Worm (Caenorhabditis elegans) whole organism, mixed stage, embryonic: ENCODE measurements around the gene col-108.

Experiments used
- M03D4.4 ChIP-seq: sonication (generic microtip); optimal IDR thresholded peaks from 2 replicates; lab custom pipeline; 2017; ENCODE audit warnings: mild to moderate bottlenecking, missing genetic modification characterization, missing compliant biosample characterization
- bed-3 ChIP-seq: fragments of 200-800 bp; sonication (Bioruptor generic); optimal IDR thresholded peaks from 3 replicates; lab custom pipeline; 2018; ENCODE audit warnings: mild to moderate bottlenecking, missing genetic modification characterization, moderate library complexity, missing compliant biosample characterization
- blmp-1 ChIP-seq: fragments of 150-350 bp; optimal IDR thresholded peaks from 2 replicates; lab custom pipeline; 2014; ENCODE audit warnings: missing biosample characterization, missing genetic modification characterization
- ceh-39 ChIP-seq: fragments of 150-350 bp; optimal IDR thresholded peaks from 2 replicates; lab custom pipeline; 2014; ENCODE audit warnings: missing biosample characterization, missing genetic modification characterization
- ceh-43 ChIP-seq: fragments of 200-800 bp; sonication (Bioruptor generic); optimal IDR thresholded peaks from 2 replicates; lab custom pipeline; 2018; ENCODE audit warnings: mild to moderate bottlenecking, missing genetic modification characterization, moderate library complexity, missing compliant biosample characterization
- ceh-83 ChIP-seq: fragments of 200-800 bp; sonication (Bioruptor generic); optimal IDR thresholded peaks from 2 replicates; lab custom pipeline; 2018; ENCODE audit warnings: mild to moderate bottlenecking, missing genetic modification characterization, missing compliant biosample characterization
- ces-1 ChIP-seq: fragments of 150-350 bp; optimal IDR thresholded peaks from 2 replicates; lab custom pipeline; 2014; ENCODE audit warnings: missing biosample characterization, missing genetic modification reagents, missing genetic modification characterization
- cnd-1 ChIP-seq: fragments of 200-800 bp; sonication (Bioruptor generic); optimal IDR thresholded peaks from 2 replicates; lab custom pipeline; 2018; ENCODE audit warnings: mild to moderate bottlenecking, missing genetic modification characterization, missing compliant biosample characterization
- drap-1 ChIP-seq: fragments of 200-800 bp; sonication (Bioruptor generic); optimal IDR thresholded peaks from 3 replicates; lab custom pipeline; 2018; ENCODE audit warnings: mild to moderate bottlenecking, missing genetic modification characterization, missing compliant biosample characterization
- elt-1 ChIP-seq: sonication (generic microtip); optimal IDR thresholded peaks from 2 replicates; lab custom pipeline; 2017; ENCODE audit warnings: missing genetic modification characterization, mild to moderate bottlenecking, missing compliant biosample characterization, antibody characterized with exemption, moderate library complexity, borderline replicate concordance; ENCODE audit not compliant: insufficient read depth
- elt-3 ChIP-seq: fragments of 150-350 bp; optimal IDR thresholded peaks from 2 replicates; lab custom pipeline; 2014; ENCODE audit warnings: missing biosample characterization, missing genetic modification characterization
- flh-1 ChIP-seq: fragments of 200-800 bp; sonication (Bioruptor generic); optimal IDR thresholded peaks from 2 replicates; lab custom pipeline; 2018; ENCODE audit warnings: mild to moderate bottlenecking, missing genetic modification characterization, moderate library complexity, missing compliant biosample characterization
- ham-2 ChIP-seq: fragments of 200-800 bp; sonication (Bioruptor generic); optimal IDR thresholded peaks from 2 replicates; lab custom pipeline; 2018; ENCODE audit warnings: mild to moderate bottlenecking, missing genetic modification characterization, missing compliant biosample characterization
- hlh-1 ChIP-seq: fragments of 150-350 bp; optimal IDR thresholded peaks from 2 replicates; lab custom pipeline; 2014; ENCODE audit warnings: missing biosample characterization, missing genetic modification reagents, missing genetic modification characterization
- lin-13 ChIP-seq: fragments of 150-350 bp; optimal IDR thresholded peaks from 2 replicates; lab custom pipeline; 2014; ENCODE audit warnings: missing biosample characterization, missing genetic modification characterization
- lsy-2 ChIP-seq: fragments of 150-350 bp; optimal IDR thresholded peaks from 2 replicates; lab custom pipeline; 2014; ENCODE audit warnings: missing biosample characterization, missing genetic modification characterization
- mab-5 ChIP-seq: fragments of 150-350 bp; optimal IDR thresholded peaks from 2 replicates; lab custom pipeline; 2014; ENCODE audit warnings: missing biosample characterization, missing genetic modification characterization
- mep-1 ChIP-seq: fragments of 150-350 bp; optimal IDR thresholded peaks from 2 replicates; lab custom pipeline; 2017; ENCODE audit warnings: missing biosample characterization, missing genetic modification reagents, missing genetic modification characterization, inconsistent platforms
- mls-2 ChIP-seq: sonication (generic microtip); optimal IDR thresholded peaks from 2 replicates; lab custom pipeline; 2016; ENCODE audit warnings: mild to moderate bottlenecking, missing genetic modification characterization, moderate library complexity, missing compliant biosample characterization
- nhr-2 ChIP-seq: fragments of 150-350 bp; optimal IDR thresholded peaks from 2 replicates; lab custom pipeline; 2014; ENCODE audit warnings: missing biosample characterization, missing genetic modification characterization
- nhr-237 ChIP-seq: fragments of 150-350 bp; optimal IDR thresholded peaks from 2 replicates; lab custom pipeline; 2014; ENCODE audit warnings: missing biosample characterization, missing genetic modification characterization
- nhr-28 ChIP-seq: fragments of 150-350 bp; optimal IDR thresholded peaks from 2 replicates; lab custom pipeline; 2014; ENCODE audit warnings: missing biosample characterization, missing genetic modification characterization
- nhr-76 ChIP-seq: sonication (generic microtip); optimal IDR thresholded peaks from 2 replicates; lab custom pipeline; 2017; ENCODE audit warnings: missing biosample characterization, missing genetic modification characterization
- pha-4 ChIP-seq: fragments of 150-350 bp; optimal IDR thresholded peaks from 2 replicates; lab custom pipeline; 2018; ENCODE audit warnings: missing biosample characterization, missing genetic modification reagents, missing genetic modification characterization
- snpc-4 ChIP-seq: fragments of 150-350 bp; optimal IDR thresholded peaks from 2 replicates; lab custom pipeline; 2014; ENCODE audit warnings: missing biosample characterization, missing genetic modification characterization
- sptf-1 ChIP-seq: sonication (generic microtip); optimal IDR thresholded peaks from 2 replicates; lab custom pipeline; 2017; ENCODE audit warnings: mild to moderate bottlenecking, missing genetic modification characterization, moderate library complexity, missing compliant biosample characterization
- tbx-8 ChIP-seq: fragments of 200-800 bp; sonication (Bioruptor generic); optimal IDR thresholded peaks from 2 replicates; lab custom pipeline; 2018; ENCODE audit warnings: mild to moderate bottlenecking, missing genetic modification characterization, moderate library complexity, missing compliant biosample characterization
- unc-39 ChIP-seq: fragments of 150-350 bp; optimal IDR thresholded peaks from 2 replicates; lab custom pipeline; 2014; ENCODE audit warnings: missing biosample characterization, missing genetic modification characterization
- zip-8 ChIP-seq: fragments of 150-350 bp; optimal IDR thresholded peaks from 2 replicates; lab custom pipeline; 2014; ENCODE audit warnings: missing biosample characterization, missing genetic modification characterization
- ztf-11 ChIP-seq: fragments of 150-350 bp; optimal IDR thresholded peaks from 2 replicates; lab custom pipeline; 2014; ENCODE audit warnings: missing biosample characterization, missing genetic modification characterization

Gene col-108

ce11 chrIV:1771843-1772242, 3.5 kb downstream of the col-108 start, which contains the start of gene Y41D4A.1:
Gene Y41D4A.1, plus strand, starts transcription at chrIV:1772143.
- no peak for TF ChIP-seq lsy-2 (tag; lab: Kevin White, UChicago)
- TF ChIP-seq ztf-11 (tag; lab: Kevin White, UChicago), result no peak
- TF ChIP-seq ces-1 (GFP tag; lab: Kevin White, UChicago), result no peak
- no peak for TF ChIP-seq ham-2 (GFP tag; lab: Kevin White, UChicago)
- no peak for TF ChIP-seq ceh-43 (GFP tag; lab: Kevin White, UChicago)
- no peak for TF ChIP-seq unc-39
- TF ChIP-seq blmp-1 (tag; lab: Kevin White, UChicago), result no peak
- TF ChIP-seq lin-13, result no peak
- TF ChIP-seq hlh-1 (tag; lab: Kevin White, UChicago), result no peak
- no peak for TF ChIP-seq tbx-8
- no peak for TF ChIP-seq mab-5 (tag; lab: Kevin White, UChicago)
- no peak for TF ChIP-seq mls-2 (tag; lab: Kevin White, UChicago)
- TF ChIP-seq snpc-4, result no peak
- no peak for TF ChIP-seq M03D4.4 (tag; lab: Kevin White, UChicago)
- TF ChIP-seq sptf-1 (tag; lab: Kevin White, UChicago), result no peak
- TF ChIP-seq elt-3 (tag; lab: Kevin White, UChicago), result no peak
- TF ChIP-seq mep-1, result no peak
- TF ChIP-seq cnd-1 (tag; lab: Kevin White, UChicago), result no peak
- TF ChIP-seq, all 35 proteins: peak for 0

ce11 chrIV:1781559-1781958, 13.2 kb downstream of the col-108 start, which contains the start of gene frpr-19:
Gene frpr-19, minus strand, starts transcription at chrIV:1781659.
- no peak for TF ChIP-seq nhr-76 (tag; lab: Kevin White, UChicago)
- TF ChIP-seq ces-1 (GFP tag; lab: Kevin White, UChicago), result no peak
- TF ChIP-seq ceh-83 (GFP tag; lab: Kevin White, UChicago), result no peak
- no peak for TF ChIP-seq ceh-39 (tag; lab: Kevin White, UChicago)
- no peak for TF ChIP-seq mab-5 (tag; lab: Kevin White, UChicago)
- TF ChIP-seq drap-1 (GFP tag; lab: Kevin White, UChicago), result no peak
- TF ChIP-seq pha-4 (tag; lab: Kevin White, UChicago), result no peak
- TF ChIP-seq mep-1, result no peak
- TF ChIP-seq nhr-2 (tag; lab: Kevin White, UChicago), result no peak
- TF ChIP-seq mls-2 (tag; lab: Kevin White, UChicago), result no peak
- no peak for TF ChIP-seq elt-1 (tag; lab: Kevin White, UChicago)
- TF ChIP-seq lsy-2 (tag; lab: Kevin White, UChicago), result no peak
- no peak for TF ChIP-seq lin-13
- no peak for TF ChIP-seq tbx-8
- no peak for TF ChIP-seq elt-3 (tag; lab: Kevin White, UChicago)

DNA sequence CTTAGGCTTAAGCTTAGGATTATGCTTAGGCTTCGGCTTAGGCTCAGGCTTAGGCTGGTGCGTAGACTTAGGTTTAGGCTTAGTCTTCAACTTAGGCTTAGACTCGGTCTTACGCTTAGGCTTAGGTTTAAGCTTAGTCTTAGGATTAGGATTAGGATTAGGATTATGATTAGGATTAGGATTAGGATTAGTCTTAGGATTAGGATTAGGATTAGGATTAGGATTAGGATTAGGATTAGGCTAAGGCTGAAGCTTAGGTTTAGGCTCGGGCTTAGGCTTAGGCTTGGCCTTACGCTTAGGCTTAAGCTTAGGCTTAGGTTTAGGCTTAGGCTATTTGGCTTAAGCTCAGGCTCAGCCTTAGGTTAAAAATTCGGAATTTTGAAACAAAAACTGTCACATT, 16.8 kb downstream of the col-108 start:
- TF ChIP-seq tbx-8 (no peak), blmp-1 (tag; lab: Kevin White, UChicago) (no peak), hlh-1 (tag; lab: Kevin White, UChicago) (no peak), nhr-2 (tag; lab: Kevin White, UChicago) (no peak), ztf-11 (tag; lab: Kevin White, UChicago) (no peak), ceh-83 (GFP tag; lab: Kevin White, UChicago) (no peak), lsy-2 (tag; lab: Kevin White, UChicago) (no peak), flh-1 (GFP tag; lab: Kevin White, UChicago) (no peak), zip-8 (tag; lab: Kevin White, UChicago) (no peak)

- no peak for TF ChIP-seq cnd-1 (tag; lab: Kevin White, UChicago)
- no peak for TF ChIP-seq nhr-2 (tag; lab: Kevin White, UChicago)
- TF ChIP-seq pha-4 (tag; lab: Kevin White, UChicago), result no peak
- TF ChIP-seq ztf-11 (tag; lab: Kevin White, UChicago), result no peak
- no peak for TF ChIP-seq nhr-28 (tag; lab: Kevin White, UChicago)
- TF ChIP-seq nhr-237, result no peak
- TF ChIP-seq lsy-2 (tag; lab: Kevin White, UChicago), result no peak
- no peak for TF ChIP-seq bed-3 (GFP tag; lab: Kevin White, UChicago)
These were observed 22.3 kb downstream of the col-108 start for ce11 chrIV:1790677-1791076.

DNA sequence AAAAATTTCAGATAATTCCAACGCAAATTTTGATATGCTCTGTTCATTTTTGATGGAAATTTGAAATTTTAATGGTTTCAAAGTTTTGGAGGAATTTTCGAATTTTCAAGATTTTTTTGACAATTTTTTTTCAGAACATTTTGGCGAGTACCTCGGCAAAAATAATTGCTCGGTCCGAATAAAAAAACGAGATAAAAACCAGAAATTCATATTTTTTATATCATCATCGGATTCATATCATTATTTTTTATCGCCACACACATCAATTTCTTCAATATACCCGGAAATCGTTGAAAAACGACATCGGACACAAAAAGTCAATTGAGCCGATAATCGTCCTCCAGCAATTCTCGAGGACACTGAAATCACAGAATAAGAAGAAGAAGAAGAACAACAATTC, 23.4 kb downstream of the col-108 start:
- TF ChIP-seq drap-1 (GFP tag; lab: Kevin White, UChicago), result no peak
- TF ChIP-seq nhr-237, result no peak
